Fruit fly (Drosophila melanogaster) whole organism, prepupa: ENCODE measurements around the gene flfl.

ENCODE experiments used
- CG10631 ChIP-seq: fragments of 200-800 bp; sonication (Bioruptor generic); optimal IDR thresholded peaks from 2 replicates; lab custom pipeline; 2016; ENCODE audit warnings: missing biosample characterization, missing genetic modification characterization
- CG11294 ChIP-seq: fragments of 200-800 bp; sonication (Bioruptor generic); IDR thresholded peaks from 2 replicates; pipeline ENCODE4 v1.3.6; 2022; ENCODE audit warnings: missing biosample characterization, missing genetic modification characterization
- CG11762 ChIP-seq: fragments of 200-800 bp; sonication (Bioruptor generic); optimal IDR thresholded peaks from 3 replicates; lab custom pipeline; 2016; ENCODE audit warnings: missing biosample characterization, missing genetic modification characterization; ENCODE audit not compliant: insufficient read depth
- CG15336 ChIP-seq: fragments of 200-800 bp; sonication (Bioruptor generic); IDR thresholded peaks from 2 replicates; pipeline ENCODE4 v1.3.6; 2022; ENCODE audit warnings: missing biosample characterization, missing genetic modification characterization
- CG1621 ChIP-seq: fragments of 200-800 bp; sonication (Bioruptor generic); optimal IDR thresholded peaks from 3 replicates; lab custom pipeline; 2018; ENCODE audit warnings: missing biosample characterization, mild to moderate bottlenecking, missing genetic modification characterization
- CG32006 ChIP-seq: fragments of 200-800 bp; sonication (Bioruptor generic); optimal IDR thresholded peaks from 3 replicates; lab custom pipeline; 2017; ENCODE audit warnings: missing biosample characterization, mild to moderate bottlenecking, missing genetic modification characterization
- CG34406 ChIP-seq: fragments of 200-800 bp; sonication (Bioruptor generic); optimal IDR thresholded peaks from 3 replicates; lab custom pipeline; 2016; ENCODE audit warnings: missing biosample characterization, missing genetic modification characterization
- CG3919 ChIP-seq: fragments of 200-800 bp; sonication (Bioruptor generic); optimal IDR thresholded peaks from 3 replicates; lab custom pipeline; 2016; ENCODE audit warnings: missing biosample characterization, missing genetic modification characterization
- CG4318 ChIP-seq: fragments of 200-800 bp; sonication (Bioruptor generic); optimal IDR thresholded peaks from 3 replicates; lab custom pipeline; 2017; ENCODE audit warnings: missing biosample characterization, mild to moderate bottlenecking, missing genetic modification characterization
- CG6163 ChIP-seq: fragments of 200-800 bp; sonication (Bioruptor generic); IDR thresholded peaks from 3 replicates; pipeline ENCODE4 v1.3.6; 2022; ENCODE audit warnings: missing biosample characterization, missing genetic modification characterization
- CG6276 ChIP-seq: fragments of 200-800 bp; sonication (Bioruptor generic); optimal IDR thresholded peaks from 2 replicates; lab custom pipeline; 2017; ENCODE audit warnings: missing biosample characterization, mild to moderate bottlenecking, missing genetic modification characterization
- CG6792 ChIP-seq: fragments of 200-800 bp; sonication (Bioruptor generic); optimal IDR thresholded peaks from 3 replicates; lab custom pipeline; 2016; ENCODE audit warnings: missing biosample characterization, missing genetic modification characterization
- CG6854 ChIP-seq: fragments of 200-800 bp; sonication (Bioruptor generic); optimal IDR thresholded peaks from 2 replicates; lab custom pipeline; 2017; ENCODE audit warnings: missing biosample characterization, mild to moderate bottlenecking, missing genetic modification characterization
- CG7368 ChIP-seq: fragments of 200-800 bp; sonication (Bioruptor generic); optimal IDR thresholded peaks from 3 replicates; lab custom pipeline; 2016; ENCODE audit warnings: missing biosample characterization, missing genetic modification characterization
- CG8119 ChIP-seq: fragments of 200-800 bp; sonication (Bioruptor generic); IDR thresholded peaks from 3 replicates; pipeline ENCODE4 v1.3.6; 2022; ENCODE audit warnings: missing biosample characterization, missing genetic modification characterization
- CG8632 ChIP-seq: fragments of 200-800 bp; sonication (Bioruptor generic); optimal IDR thresholded peaks from 3 replicates; lab custom pipeline; 2016; ENCODE audit warnings: missing biosample characterization, missing genetic modification characterization
- CG9139 ChIP-seq: fragments of 200-800 bp; sonication (Bioruptor generic); optimal IDR thresholded peaks from 3 replicates; lab custom pipeline; 2017; ENCODE audit warnings: missing biosample characterization, mild to moderate bottlenecking, missing genetic modification characterization
- Eip75B ChIP-seq: fragments of 200-800 bp; sonication (Bioruptor generic); optimal IDR thresholded peaks from 3 replicates; lab custom pipeline; 2016; ENCODE audit warnings: missing biosample characterization, missing genetic modification characterization
- Eip78C ChIP-seq: fragments of 200-800 bp; sonication (Bioruptor generic); peaks from one replicate; lab custom pipeline; 2016; ENCODE audit warnings: missing biosample characterization, missing genetic modification characterization
- Eip93F ChIP-seq: fragments of 200-800 bp; sonication (Bioruptor generic); optimal IDR thresholded peaks from 2 replicates; lab custom pipeline; 2016; ENCODE audit warnings: missing biosample characterization, mild to moderate bottlenecking, missing genetic modification characterization
- Ets96B ChIP-seq: fragments of 200-800 bp; optimal IDR thresholded peaks from 2 replicates; lab custom pipeline; 2019; ENCODE audit warnings: missing biosample characterization, mild to moderate bottlenecking, missing genetic modification characterization, moderate library complexity
- Hr4 ChIP-seq: fragments of 200-800 bp; sonication (Bioruptor generic); optimal IDR thresholded peaks from 3 replicates; lab custom pipeline; 2016; ENCODE audit warnings: missing biosample characterization, missing genetic modification characterization
- Lpt ChIP-seq: fragments of 200-800 bp; sonication (Bioruptor generic); optimal IDR thresholded peaks from 3 replicates; lab custom pipeline; 2016; ENCODE audit warnings: missing biosample characterization, missing genetic modification characterization
- Sox15 ChIP-seq: fragments of 200-800 bp; sonication (Bioruptor generic); optimal IDR thresholded peaks from 3 replicates; lab custom pipeline; 2016; ENCODE audit warnings: missing biosample characterization, missing genetic modification characterization
- cyc ChIP-seq: fragments of 200-800 bp; sonication (Bioruptor generic); optimal IDR thresholded peaks from 3 replicates; lab custom pipeline; 2016; ENCODE audit warnings: missing biosample characterization, missing genetic modification characterization
- dac ChIP-seq: fragments of 200-800 bp; sonication (Bioruptor generic); optimal IDR thresholded peaks from 2 replicates; lab custom pipeline; 2017; ENCODE audit warnings: missing biosample characterization, mild to moderate bottlenecking, missing genetic modification characterization
- dsx ChIP-seq: fragments of 200-800 bp; optimal IDR thresholded peaks from 3 replicates; lab custom pipeline; 2019; ENCODE audit warnings: missing biosample characterization, mild to moderate bottlenecking, missing genetic modification characterization, moderate library complexity; ENCODE audit not compliant: poor library complexity, severe bottlenecking
- eg ChIP-seq: fragments of 200-800 bp; sonication (Bioruptor generic); IDR thresholded peaks from 3 replicates; pipeline ENCODE4 v1.3.6; 2022; ENCODE audit warnings: missing biosample characterization, missing genetic modification characterization
- esn ChIP-seq: fragments of 200-800 bp; sonication (Bioruptor generic); optimal IDR thresholded peaks from 2 replicates; lab custom pipeline; 2016; ENCODE audit warnings: missing biosample characterization, mild to moderate bottlenecking, missing genetic modification characterization, moderate library complexity
- fd59A ChIP-seq: fragments of 200-800 bp; sonication (Bioruptor generic); optimal IDR thresholded peaks from 2 replicates; lab custom pipeline; 2017; ENCODE audit warnings: missing biosample characterization, mild to moderate bottlenecking, missing genetic modification characterization, missing genetic modification reagents
- fkh ChIP-seq: fragments of 200-800 bp; sonication (Bioruptor generic); optimal IDR thresholded peaks from 3 replicates; lab custom pipeline; 2017; ENCODE audit warnings: missing biosample characterization, mild to moderate bottlenecking, missing genetic modification characterization, moderate library complexity
- lz ChIP-seq: fragments of 200-800 bp; sonication (Bioruptor generic); optimal IDR thresholded peaks from 3 replicates; lab custom pipeline; 2016; ENCODE audit warnings: missing biosample characterization, missing genetic modification characterization
- salr ChIP-seq, 2 experiments: fragments of 200-800 bp; sonication (Bioruptor generic); optimal IDR thresholded peaks; 3 replicates each; lab custom pipeline; 2016 to 2018; ENCODE audit warnings: missing biosample characterization in 2 of 2, missing genetic modification characterization in 2 of 2, mild to moderate bottlenecking in 1 of 2
- spab ChIP-seq: fragments of 200-800 bp; sonication (Bioruptor generic); optimal IDR thresholded peaks from 2 replicates; lab custom pipeline; 2017; ENCODE audit warnings: missing biosample characterization, mild to moderate bottlenecking, missing genetic modification characterization, missing genetic modification reagents
- svp ChIP-seq: fragments of 200-800 bp; sonication (Bioruptor generic); peaks from one replicate; lab custom pipeline; 2016; ENCODE audit warnings: missing biosample characterization, missing genetic modification characterization

Gene flfl

DNA sequence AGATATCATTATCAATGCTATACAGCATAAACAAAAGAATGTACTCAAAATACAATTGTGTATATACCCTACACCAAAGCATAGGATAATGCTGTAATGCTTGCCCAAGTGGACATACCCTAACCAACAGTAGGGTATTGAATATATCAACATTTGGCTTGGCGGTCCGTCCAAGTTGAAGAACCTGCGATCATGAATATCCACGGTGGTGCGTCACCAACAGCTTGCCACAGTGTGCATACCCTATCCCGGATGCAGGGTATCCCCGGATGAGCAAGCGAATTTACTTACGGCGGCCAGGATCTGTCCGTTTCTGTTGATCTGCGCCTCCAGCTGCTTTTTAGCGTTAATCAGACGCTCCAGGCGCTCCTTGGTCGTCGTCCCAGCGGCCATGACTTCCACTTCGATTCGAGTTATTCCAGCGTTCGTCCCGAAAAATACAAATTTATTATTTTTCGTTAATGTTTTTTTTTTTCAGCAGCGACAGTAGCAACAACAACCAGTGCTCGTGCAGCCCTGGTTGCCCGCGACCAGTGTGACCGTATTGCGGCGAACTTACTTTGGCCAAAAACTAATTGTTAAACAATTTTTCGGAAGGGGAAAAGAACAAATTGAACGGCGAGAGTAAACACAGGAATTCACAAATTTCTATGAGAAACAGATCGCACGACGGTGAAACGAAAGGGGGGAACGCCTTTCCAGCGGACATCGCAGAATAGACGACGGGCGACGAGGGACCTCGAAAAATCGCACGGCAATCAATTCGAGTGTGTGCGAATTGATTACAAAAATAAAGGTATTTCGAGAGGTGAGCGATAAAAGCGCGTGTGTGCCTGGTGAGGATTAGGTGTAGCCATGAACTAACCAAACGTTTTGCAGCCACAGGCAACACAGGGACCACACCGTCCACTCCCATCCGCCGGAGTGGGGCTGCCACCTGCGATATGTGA, 7.3 kb upstream of the flfl start, which contains the start of the genes Lkb1 and CG9588 (continued):
- TF ChIP-seq fd59A (GFP tag; lab: Kevin White, UChicago) (peak; percentile 55), CG6792 (GFP tag; lab: Kevin White, UChicago) (peak; percentile 68), CG6854 (GFP tag; lab: Kevin White, UChicago) (peak; percentile 6), CG32006 (GFP tag; lab: Kevin White, UChicago) (peak; percentile 81), Lpt (GFP tag; lab: Kevin White, UChicago) (peak; percentile 30), lz (GFP tag; lab: Kevin White, UChicago) (peak; percentile 79), dac (peak; percentile 63), Ets96B (tag; lab: Kevin White, UChicago) (peak; percentile 40), CG1621 (tag; lab: Kevin White, UChicago) (peak; percentile 85), fkh (no peak)

DNA sequence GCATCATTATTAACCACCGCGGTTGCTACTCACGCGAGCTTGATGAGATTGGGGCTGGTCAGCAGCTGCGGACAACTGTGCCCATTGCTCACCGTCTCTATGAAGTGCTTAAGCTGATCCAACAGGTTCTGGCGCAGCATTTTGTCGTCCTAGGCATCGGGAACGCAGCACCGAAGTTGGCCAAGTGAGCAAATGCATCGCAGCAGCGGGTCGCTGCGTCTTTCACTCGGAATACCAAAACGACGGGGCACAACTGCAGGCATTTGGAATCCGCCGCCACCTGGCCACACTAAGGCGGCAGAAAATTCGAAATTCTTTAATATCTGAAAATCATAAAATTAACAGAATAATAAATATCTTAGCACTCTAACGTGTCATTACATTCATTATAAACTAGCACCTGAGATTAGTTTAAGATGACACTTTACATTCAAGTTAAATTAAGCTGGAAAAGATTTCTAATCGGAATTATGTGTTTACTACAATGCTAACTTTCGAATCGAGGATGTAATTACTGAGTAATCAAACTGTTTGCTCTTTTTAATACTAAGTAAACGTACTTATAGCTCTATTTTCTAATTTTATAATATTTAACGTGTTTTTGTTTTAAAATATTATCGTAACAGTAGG, 612 bp upstream of the flfl start:
- TF ChIP-seq spab (GFP tag; lab: Kevin White, UChicago) (no peak), Eip75B (GFP tag; lab: Kevin White, UChicago) (peak; percentile 1), fd59A (GFP tag; lab: Kevin White, UChicago) (no peak), fkh (no peak), CG9139 (GFP tag; lab: Kevin White, UChicago) (no peak), CG32006 (GFP tag; lab: Kevin White, UChicago) (no peak), salr (GFP tag; optimal IDR thresholded peaks at IDR 0.05; lab: Kevin White, UChicago) (no peak), eg (GFP tag; lab: Robert Waterston, UW) (no peak; the same call in 1 of the 3 replicates), CG10631 (GFP tag; lab: Kevin White, UChicago) (no peak), CG11762 (GFP tag; lab: Kevin White, UChicago) (no peak), CG15336 (GFP tag; lab: Robert Waterston, UW) (peak; percentile 16; the same call in 1 of the 2 replicates), svp (no peak), CG6163 (GFP tag; lab: Robert Waterston, UW) (no peak), lz (GFP tag; lab: Kevin White, UChicago) (peak; percentile 29), dac (no peak), CG6276 (GFP tag; lab: Kevin White, UChicago) (no peak), esn (GFP tag; lab: Kevin White, UChicago) (no peak), Eip93F (no peak), CG34406 (GFP tag; lab: Kevin White, UChicago) (no peak), Hr4 (GFP tag; lab: Kevin White, UChicago) (no peak), CG11294 (GFP tag; lab: Robert Waterston, UW) (no peak), CG8632 (GFP tag; lab: Kevin White, UChicago) (no peak), CG4318 (GFP tag; lab: Kevin White, UChicago) (no peak), CG8119 (GFP tag; lab: Robert Waterston, UW) (no peak), cyc (GFP tag; lab: Kevin White, UChicago) (no peak), CG7368 (GFP tag; lab: Kevin White, UChicago) (no peak), dsx (GFP tag; lab: Kevin White, UChicago) (peak; percentile 25), CG3919 (GFP tag; lab: Kevin White, UChicago) (no peak), Sox15 (GFP tag; lab: Kevin White, UChicago) (no peak), CG6854 (GFP tag; lab: Kevin White, UChicago) (peak; percentile 53), Eip78C (GFP tag; lab: Kevin White, UChicago) (peak; percentile 18)
